Worm (Caenorhabditis elegans) whole organism, young adult: ENCODE measurements around the gene npl-10.

Source experiments
- B0035.1 ChIP-seq: sonication (generic microtip); optimal IDR thresholded peaks from 2 replicates; lab custom pipeline; 2016; ENCODE audit warnings: missing genetic modification characterization, mild to moderate bottlenecking, missing compliant biosample characterization, missing genotype, missing genetic modification reagents
- B0336.3 ChIP-seq: fragments of 200-800 bp; sonication (Bioruptor generic); IDR thresholded peaks from 2 replicates; pipeline ENCODE4 v1.3.6; 2022; ENCODE audit warnings: missing genetic modification characterization, missing compliant biosample characterization
- C06A6.2 ChIP-seq: fragments of 200-800 bp; sonication (Bioruptor generic); conservative IDR thresholded peaks from 2 replicates; pipeline ENCODE4 v1.3.6; 2022; ENCODE audit warnings: missing genetic modification characterization, missing compliant biosample characterization
- F22D6.2 ChIP-seq: sonication (generic microtip); optimal IDR thresholded peaks from 2 replicates; lab custom pipeline; 2016; ENCODE audit warnings: mild to moderate bottlenecking, missing genetic modification characterization, missing compliant biosample characterization
- F49E8.2 ChIP-seq: sonication (generic microtip); optimal IDR thresholded peaks from 3 replicates; lab custom pipeline; 2017; ENCODE audit warnings: missing genetic modification characterization, mild to moderate bottlenecking, missing compliant biosample characterization, antibody characterized with exemption, moderate library complexity; ENCODE audit not compliant: insufficient read depth
- F52B5.7 ChIP-seq: sonication (generic microtip); optimal IDR thresholded peaks from 2 replicates; lab custom pipeline; 2016; ENCODE audit warnings: mild to moderate bottlenecking, missing genetic modification characterization, missing compliant biosample characterization
- K11D2.4 ChIP-seq: fragments of 200-800 bp; sonication (Bioruptor generic); IDR thresholded peaks from 2 replicates; pipeline ENCODE4 v1.3.6; 2022; ENCODE audit warnings: missing genetic modification reagents, missing genetic modification characterization, missing compliant biosample characterization
- T26A5.8 ChIP-seq: sonication (generic microtip); optimal IDR thresholded peaks from 2 replicates; lab custom pipeline; 2016; ENCODE audit warnings: missing genetic modification characterization, missing compliant biosample characterization
- Y95B8A.8 ChIP-seq: fragments of 200-800 bp; sonication (Bioruptor generic); IDR thresholded peaks from 2 replicates; pipeline ENCODE4 v1.3.6; 2022; ENCODE audit warnings: missing genetic modification reagents, missing genetic modification characterization, missing compliant biosample characterization
- ama-1 ChIP-seq, 3 experiments: fragments of 150-350 bp in 1 of 3; sonication (generic microtip) in 2 of 3; optimal IDR thresholded peaks; 2 replicates each; lab custom pipeline; 2014 to 2018; ENCODE audit warnings: missing biosample characterization in 2 of 3, missing genetic modification characterization in 2 of 3, missing genetic modification reagents in 2 of 3
- atf-7 ChIP-seq: sonication (generic microtip); optimal IDR thresholded peaks from 2 replicates; lab custom pipeline; 2017; ENCODE audit warnings: mild to moderate bottlenecking, missing genetic modification characterization, missing compliant biosample characterization
- attf-5 ChIP-seq: fragments of 200-800 bp; sonication (Bioruptor generic); optimal IDR thresholded peaks from 2 replicates; lab custom pipeline; 2018; ENCODE audit warnings: mild to moderate bottlenecking, missing genetic modification characterization, missing compliant biosample characterization
- bed-1 ChIP-seq: fragments of 200-800 bp; sonication (Bioruptor generic); IDR thresholded peaks from 2 replicates; pipeline ENCODE4 v1.3.6; 2022; ENCODE audit warnings: missing genetic modification reagents, missing genetic modification characterization, missing compliant biosample characterization
- cebp-1 ChIP-seq, 2 experiments: fragments of 200-800 bp in 1 of 2; sonication (Bioruptor generic) in 1 of 2; sonication (generic microtip) in 1 of 2; IDR thresholded peaks in 1 of 2; optimal IDR thresholded peaks in 1 of 2; 2 replicates each; pipeline versions ENCODE4 v1.3.6 to Lab custom; 2017 to 2022; ENCODE audit warnings: missing compliant biosample characterization in 2 of 2, missing genetic modification characterization in 2 of 2, mild to moderate bottlenecking in 1 of 2, missing genetic modification reagents in 1 of 2, moderate library complexity in 1 of 2
- ceh-40 ChIP-seq: fragments of 200-800 bp; sonication (Bioruptor generic); IDR thresholded peaks from 2 replicates; pipeline ENCODE4 v1.3.6; 2022; ENCODE audit warnings: missing genetic modification characterization, missing compliant biosample characterization
- ceh-58 ChIP-seq: fragments of 200-800 bp; sonication (Bioruptor generic); IDR thresholded peaks from 2 replicates; pipeline ENCODE4 v1.3.6; 2022; ENCODE audit warnings: missing genetic modification characterization, missing compliant biosample characterization
- die-1 ChIP-seq: sonication (generic microtip); optimal IDR thresholded peaks from 2 replicates; lab custom pipeline; 2016; ENCODE audit warnings: missing genotype, mild to moderate bottlenecking, missing genetic modification characterization, missing compliant biosample characterization
- dpl-1 ChIP-seq: fragments of 150-350 bp; optimal IDR thresholded peaks from 2 replicates; lab custom pipeline; 2014; ENCODE audit warnings: missing biosample characterization, missing genetic modification reagents, missing genetic modification characterization
- gei-17 ChIP-seq: fragments of 200-800 bp; sonication (Bioruptor generic); optimal IDR thresholded peaks from 2 replicates; lab custom pipeline; 2018; ENCODE audit warnings: mild to moderate bottlenecking, missing genetic modification characterization, missing compliant biosample characterization
- him-1 ChIP-seq: sonication (generic microtip); optimal IDR thresholded peaks from 2 replicates; lab custom pipeline; 2016; ENCODE audit warnings: missing genotype, missing genetic modification reagents, missing genetic modification characterization, missing compliant biosample characterization
- hmg-1.2 ChIP-seq: fragments of 200-800 bp; sonication (Bioruptor generic); IDR thresholded peaks from 2 replicates; pipeline ENCODE4 v1.3.6; 2022; ENCODE audit warnings: missing genetic modification reagents, missing genetic modification characterization, missing compliant biosample characterization
- hmg-20 ChIP-seq: fragments of 200-800 bp; sonication (Bioruptor generic); IDR thresholded peaks from 2 replicates; pipeline ENCODE4 v1.3.6; 2022; ENCODE audit warnings: missing genetic modification reagents, missing genetic modification characterization, missing compliant biosample characterization
- hrde-1 ChIP-seq: sonication (generic microtip); optimal IDR thresholded peaks from 2 replicates; lab custom pipeline; 2016; ENCODE audit warnings: missing genetic modification characterization, mild to moderate bottlenecking, missing compliant biosample characterization, moderate library complexity, missing genotype, missing genetic modification reagents, borderline replicate concordance
- let-607 ChIP-seq, 2 experiments: fragments of 200-800 bp in 1 of 2; sonication (Bioruptor generic) in 1 of 2; sonication (generic microtip) in 1 of 2; optimal IDR thresholded peaks; 2 replicates each; lab custom pipeline; 2016 to 2018; ENCODE audit warnings: mild to moderate bottlenecking in 2 of 2, missing compliant biosample characterization in 2 of 2, missing genetic modification characterization in 2 of 2, moderate library complexity in 2 of 2, missing genotype in 1 of 2
- lin-35 ChIP-seq, 3 experiments: fragments of 150-350 bp in 2 of 3; sonication (generic microtip) in 1 of 3; optimal IDR thresholded peaks; 2 replicates each; lab custom pipeline; 2014 to 2018; ENCODE audit warnings: missing biosample characterization in 3 of 3, missing genetic modification characterization in 3 of 3, missing genetic modification reagents in 3 of 3
- lin-54 ChIP-seq: fragments of 200-800 bp; sonication (Bioruptor generic); optimal IDR thresholded peaks from 2 replicates; lab custom pipeline; 2018; ENCODE audit warnings: mild to moderate bottlenecking, missing genetic modification characterization, missing compliant biosample characterization
- lir-1 ChIP-seq: fragments of 200-800 bp; sonication (Bioruptor generic); conservative IDR thresholded peaks from 2 replicates; pipeline ENCODE4 v1.3.6; 2022; ENCODE audit warnings: missing genetic modification reagents, missing genetic modification characterization, missing compliant biosample characterization
- madf-6 ChIP-seq: fragments of 200-800 bp; sonication (Bioruptor generic); IDR thresholded peaks from 2 replicates; pipeline ENCODE4 v1.3.6; 2022; ENCODE audit warnings: missing genetic modification reagents, missing genetic modification characterization, missing compliant biosample characterization
- mxl-1 ChIP-seq: sonication (generic microtip); optimal IDR thresholded peaks from 2 replicates; lab custom pipeline; 2016; ENCODE audit warnings: missing genetic modification characterization, missing compliant biosample characterization
- nfya-2 ChIP-seq: fragments of 200-800 bp; sonication (Bioruptor generic); IDR thresholded peaks from 2 replicates; pipeline ENCODE4 v1.3.6; 2022; ENCODE audit warnings: missing genetic modification reagents, missing genetic modification characterization, missing compliant biosample characterization
- nhr-120 ChIP-seq: fragments of 200-800 bp; sonication (Bioruptor generic); IDR thresholded peaks from 2 replicates; pipeline ENCODE4 v1.3.6; 2022; ENCODE audit warnings: missing genetic modification characterization, missing compliant biosample characterization
- nhr-27 ChIP-seq: fragments of 200-800 bp; sonication (Bioruptor generic); optimal IDR thresholded peaks from 2 replicates; lab custom pipeline; 2018; ENCODE audit warnings: mild to moderate bottlenecking, missing genetic modification characterization, moderate library complexity, missing compliant biosample characterization
- pbrm-1 ChIP-seq: fragments of 200-800 bp; sonication (Bioruptor generic); IDR thresholded peaks from 2 replicates; pipeline ENCODE4 v1.3.6; 2022; ENCODE audit warnings: missing genetic modification reagents, missing genetic modification characterization, missing compliant biosample characterization
- sea-2 ChIP-seq: fragments of 200-800 bp; sonication (Bioruptor generic); IDR thresholded peaks from 2 replicates; pipeline ENCODE4 v1.3.6; 2022; ENCODE audit warnings: missing genetic modification characterization, missing compliant biosample characterization
- snpc-3.4 ChIP-seq: sonication (generic microtip); optimal IDR thresholded peaks from 2 replicates; lab custom pipeline; 2017; ENCODE audit warnings: missing genetic modification characterization, mild to moderate bottlenecking, missing compliant biosample characterization, antibody characterized with exemption, moderate library complexity, missing genotype, missing genetic modification reagents
- somi-1 ChIP-seq: fragments of 200-800 bp; sonication (Bioruptor generic); optimal IDR thresholded peaks from 2 replicates; lab custom pipeline; 2018; ENCODE audit warnings: mild to moderate bottlenecking, missing genetic modification characterization, missing compliant biosample characterization
- sptf-2 ChIP-seq: fragments of 200-800 bp; sonication (Bioruptor generic); optimal IDR thresholded peaks from 2 replicates; lab custom pipeline; 2018; ENCODE audit warnings: mild to moderate bottlenecking, missing genetic modification characterization, missing compliant biosample characterization
- tbx-9 ChIP-seq: sonication (generic microtip); optimal IDR thresholded peaks from 2 replicates; lab custom pipeline; 2016; ENCODE audit warnings: borderline replicate concordance, missing genetic modification characterization, inconsistent platforms, missing compliant biosample characterization
- unc-130 ChIP-seq: sonication (generic microtip); optimal IDR thresholded peaks from 2 replicates; lab custom pipeline; 2016; ENCODE audit warnings: missing genetic modification reagents, missing genetic modification characterization, missing compliant biosample characterization
- ztf-18 ChIP-seq: sonication (generic microtip); optimal IDR thresholded peaks from 2 replicates; lab custom pipeline; 2016; ENCODE audit warnings: missing genotype, mild to moderate bottlenecking, missing genetic modification characterization, missing compliant biosample characterization
- ztf-28 ChIP-seq: fragments of 200-800 bp; sonication (Bioruptor generic); IDR thresholded peaks from 2 replicates; pipeline ENCODE4 v1.3.6; 2022; ENCODE audit warnings: missing genetic modification reagents, missing genetic modification characterization, missing compliant biosample characterization
- ztf-3 ChIP-seq: fragments of 200-800 bp; sonication (Bioruptor generic); optimal IDR thresholded peaks from 2 replicates; lab custom pipeline; 2018; ENCODE audit warnings: mild to moderate bottlenecking, missing genetic modification characterization, missing compliant biosample characterization

Gene npl-10

ce11 chrIII:3955674-3956073 is 20.0 kb upstream of the npl-10 start:
- TF ChIP-seq him-1 (tag; lab: Kevin White, UChicago) (no peak), hmg-1.2 (GFP tag; lab: Robert Waterston, UW) (peak; percentile 63; the same call in 1 of the 2 replicates), Y95B8A.8 (0 out of 2 replicates have a peak, but pooled peaks have one; percentile 13), snpc-3.4 (tag; lab: Kevin White, UChicago) (no peak), mxl-1 (tag; lab: Kevin White, UChicago) (no peak), T26A5.8 (tag; lab: Kevin White, UChicago) (no peak), ztf-28 (GFP tag; lab: Robert Waterston, UW) (0 out of 2 replicates have a peak, but pooled peaks have one; percentile 24), lir-1 (GFP tag; lab: Robert Waterston, UW) (no peak)

ce11 chrIII:3954828-3955227 is 19.1 kb upstream of the npl-10 start:
- TF ChIP-seq F49E8.2 (tag; lab: Kevin White, UChicago) (no peak), ztf-3 (no peak), attf-5 (GFP tag; lab: Kevin White, UChicago) (no peak)

ce11 chrIII:3954220-3954619 is 18.5 kb upstream of the npl-10 start:
- no peak for TF ChIP-seq let-607 (tag; optimal IDR thresholded peaks at IDR 0.05; lab: Kevin White, UChicago)
- TF ChIP-seq dpl-1 (GFP tag; lab: Kevin White, UChicago), result no peak
- TF ChIP-seq F52B5.7 (tag; lab: Kevin White, UChicago), result no peak
- no peak for TF ChIP-seq bed-1 (GFP tag; lab: Robert Waterston, UW)
- no peak for TF ChIP-seq sea-2 (GFP tag; lab: Robert Waterston, UW)
- no peak for TF ChIP-seq die-1
- TF ChIP-seq atf-7 (tag; lab: Kevin White, UChicago), result no peak
- no peak for TF ChIP-seq hrde-1 (tag; lab: Kevin White, UChicago)
- TF ChIP-seq sptf-2 (GFP tag; lab: Kevin White, UChicago), result no peak
- TF ChIP-seq C06A6.2, result 0 out of 2 replicates have a peak, but pooled peaks have one; percentile 11
- no peak for TF ChIP-seq lin-54
- TF ChIP-seq B0336.3 (GFP tag; lab: Robert Waterston, UW), result no peak
- no peak for TF ChIP-seq F22D6.2 (tag; lab: Kevin White, UChicago)
- TF ChIP-seq attf-5 (GFP tag; lab: Kevin White, UChicago), result no peak
- no peak for TF ChIP-seq unc-130 (GFP tag; lab: Kevin White, UChicago)
- no peak for TF ChIP-seq madf-6 (GFP tag; lab: Robert Waterston, UW)
- no peak for TF ChIP-seq F49E8.2 (tag; lab: Kevin White, UChicago)
- no peak for TF ChIP-seq gei-17 (GFP tag; lab: Kevin White, UChicago)
- TF ChIP-seq ztf-18 (tag; lab: Kevin White, UChicago), result no peak
- TF ChIP-seq nhr-27, result no peak
- no peak for TF ChIP-seq lin-35 (GFP tag; optimal IDR thresholded peaks at IDR 0.05; lab: Kevin White, UChicago)
- TF ChIP-seq tbx-9 (tag; lab: Kevin White, UChicago), result no peak
- TF ChIP-seq nhr-120 (GFP tag; lab: Robert Waterston, UW), result no peak
- TF ChIP-seq B0035.1 (tag; lab: Kevin White, UChicago), result no peak
- peak; percentile 23 for TF ChIP-seq ama-1 (optimal IDR thresholded peaks at IDR 0.05; lab: Kevin White, UChicago)
- no peak for TF ChIP-seq ama-1 (GFP tag; optimal IDR thresholded peaks at IDR 0.05; lab: Kevin White, UChicago)
- TF ChIP-seq nfya-2 (GFP tag; lab: Robert Waterston, UW), result no peak
- TF ChIP-seq somi-1, result peak; percentile 49
- TF ChIP-seq K11D2.4 (GFP tag; lab: Robert Waterston, UW), result no peak
- TF ChIP-seq hmg-20 (GFP tag; lab: Robert Waterston, UW), result no peak
- TF ChIP-seq pbrm-1, result no peak
- TF ChIP-seq ceh-40 (GFP tag; lab: Robert Waterston, UW), result no peak
- no peak for TF ChIP-seq ceh-58 (GFP tag; lab: Robert Waterston, UW)
- no peak for TF ChIP-seq cebp-1 (GFP tag; IDR thresholded peaks at IDR 0.05; lab: Robert Waterston, UW)
- peak; percentile 36 for TF ChIP-seq cebp-1 (tag; optimal IDR thresholded peaks at IDR 0.05; lab: Kevin White, UChicago)
